Worm (Caenorhabditis elegans): ENCODE results near the gene gpa-17.

DNA sequence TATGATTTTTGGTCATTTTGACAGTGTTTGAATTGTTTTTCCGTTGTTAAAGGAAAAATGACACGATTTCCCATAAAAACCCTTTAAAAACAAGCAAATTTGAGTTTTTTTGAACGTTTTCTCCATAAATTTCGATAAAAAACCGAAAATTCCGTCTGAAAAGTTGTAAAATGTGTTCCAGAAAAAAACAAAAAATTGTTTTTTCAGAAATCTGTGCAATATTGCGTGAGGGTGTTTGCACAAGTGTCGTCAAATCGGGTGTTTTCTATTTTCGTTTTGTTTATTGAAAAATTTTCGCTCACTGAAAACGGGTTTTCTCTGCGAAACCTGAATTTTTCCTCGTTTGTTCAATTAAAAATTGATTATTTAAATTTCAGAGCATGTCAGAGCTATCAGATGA is 33.2 kb downstream of the gpa-17 start, which contains the start of gene ppfr-4:
- TF ChIP-seq unc-86 (tag; optimal IDR thresholded peaks at IDR 0.05) (no peak), grh-1 (GFP tag; IDR thresholded peaks at IDR 0.05) (no peak), rnt-1 (tag; optimal IDR thresholded peaks at IDR 0.05) (no peak), xbp-1 (tag; optimal IDR thresholded peaks at IDR 0.05) (no peak), aly-2 (tag; optimal IDR thresholded peaks at IDR 0.05) (no peak), sptf-1 (tag; optimal IDR thresholded peaks at IDR 0.05) (no peak), ets-5 (GFP tag; IDR thresholded peaks at IDR 0.05) (no peak), fos-1 (tag; optimal IDR thresholded peaks at IDR 0.05) (no peak), ama-1 (optimal IDR thresholded peaks at IDR 0.05) (no peak), lir-3 (tag; optimal IDR thresholded peaks at IDR 0.05; ENCODE audit: poor library complexity) (no peak), ceh-82 (tag; optimal IDR thresholded peaks at IDR 0.05) (peak in 1 of 3 experiments; percentile 5), nhr-11 (tag; optimal IDR thresholded peaks at IDR 0.05) (no peak), nhr-84 (tag; optimal IDR thresholded peaks at IDR 0.05) (no peak)

Data from whole organism, L1 larva.